Fruit fly (Drosophila melanogaster): ENCODE results near the gene Cul5.

- TF ChIP-seq ttk (optimal IDR thresholded peaks at IDR 0.05), result no peak
- TF ChIP-seq Myc (optimal IDR thresholded peaks at IDR 0.05), result no peak
- TF ChIP-seq psq (optimal IDR thresholded peaks at IDR 0.05), result no peak
Observed at dm6 chr3R:29095525-29095924, 32.8 kb upstream of the Cul5 start.
